Fruit fly (Drosophila melanogaster): ENCODE data around the gene CheA84a.

DNA sequence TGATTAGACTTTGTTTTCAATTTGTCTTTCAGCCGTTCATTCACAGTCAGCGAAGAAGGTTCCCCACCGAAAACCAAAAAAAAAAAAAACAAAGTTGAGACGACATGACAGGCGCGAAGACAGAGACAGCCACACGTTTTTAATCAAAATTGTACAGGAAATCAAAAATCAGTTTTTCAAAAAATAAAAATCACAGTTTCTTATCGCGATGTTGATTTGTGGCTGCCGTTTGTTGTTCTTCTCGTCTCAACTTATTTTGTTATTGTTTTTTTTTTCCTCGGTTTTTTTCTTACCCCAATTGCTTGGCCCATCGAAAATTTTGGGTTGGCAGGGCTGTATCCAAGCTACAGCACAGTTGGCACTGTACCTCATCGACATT, 2.6 kb upstream of the CheA84a start:
- TF ChIP-seq Sin3A (optimal IDR thresholded peaks at IDR 0.05), result no peak
- TF ChIP-seq h (optimal IDR thresholded peaks at IDR 0.05), result no peak
- no peak for TF ChIP-seq psq (optimal IDR thresholded peaks at IDR 0.05)
- no peak for TF ChIP-seq ttk (optimal IDR thresholded peaks at IDR 0.05)
- TF ChIP-seq insv (optimal IDR thresholded peaks at IDR 0.05), result no peak
- no peak for TF ChIP-seq Myc (optimal IDR thresholded peaks at IDR 0.05)
